Fruit fly (Drosophila melanogaster) whole organism, embryonic: ENCODE results near the gene dtn.
A peak's percentile ranks its signal among the peaks of the same experiment; 100 is the strongest.

ENCODE experiments used
- Aef1 ChIP-seq: fragments of 200-800 bp; sonication (Bioruptor generic); IDR thresholded peaks from 3 replicates; pipeline ENCODE4 v1.3.6; 2022; ENCODE audit warnings: missing biosample characterization, missing genetic modification characterization
- CG11560 ChIP-seq: fragments of 200-800 bp; sonication (Bioruptor generic); IDR thresholded peaks from 3 replicates; pipeline ENCODE4 v1.3.6; 2022; ENCODE audit warnings: missing biosample characterization, missing genetic modification characterization
- CG12659 ChIP-seq: fragments of 200-800 bp; sonication (Bioruptor generic); optimal IDR thresholded peaks from 3 replicates; lab custom pipeline; 2017; ENCODE audit warnings: mild to moderate bottlenecking, missing biosample characterization, missing genetic modification reagents, missing genetic modification characterization
- CG13287 ChIP-seq: fragments of 200-800 bp; sonication (Bioruptor generic); IDR thresholded peaks from 2 replicates; pipeline ENCODE4 v1.3.6; 2022; ENCODE audit warnings: missing biosample characterization, missing genetic modification characterization; ENCODE audit not compliant: partially characterized antibody
- CG15479 ChIP-seq: fragments of 200-800 bp; sonication (Bioruptor generic); optimal IDR thresholded peaks from 3 replicates; lab custom pipeline; 2019; ENCODE audit warnings: missing biosample characterization, mild to moderate bottlenecking, missing genetic modification characterization, moderate library complexity
- CG15514 ChIP-seq: fragments of 200-800 bp; sonication (Bioruptor generic); optimal IDR thresholded peaks from 3 replicates; lab custom pipeline; 2017; ENCODE audit warnings: missing biosample characterization, missing genetic modification characterization, mild to moderate bottlenecking, moderate library complexity, missing genetic modification reagents
- CG17385 ChIP-seq: fragments of 200-800 bp; sonication (Bioruptor generic); optimal IDR thresholded peaks from 3 replicates; lab custom pipeline; 2018; ENCODE audit warnings: missing biosample characterization, mild to moderate bottlenecking, missing genetic modification characterization
- CG18262 ChIP-seq: fragments of 200-800 bp; optimal IDR thresholded peaks from 3 replicates; lab custom pipeline; 2019; ENCODE audit warnings: missing biosample characterization, mild to moderate bottlenecking, missing genetic modification characterization, moderate library complexity
- CG2120 ChIP-seq: fragments of 200-800 bp; sonication (Bioruptor generic); optimal IDR thresholded peaks from 3 replicates; lab custom pipeline; 2016; ENCODE audit warnings: missing biosample characterization, missing genetic modification characterization
- CG2712 ChIP-seq: fragments of 200-800 bp; optimal IDR thresholded peaks from 3 replicates; lab custom pipeline; 2019; ENCODE audit warnings: missing biosample characterization, mild to moderate bottlenecking, missing genetic modification characterization, moderate library complexity
- CG32772 ChIP-seq: fragments of 200-800 bp; sonication (Bioruptor generic); IDR thresholded peaks from 2 replicates; pipeline ENCODE4 v1.3.6; 2022; ENCODE audit warnings: missing biosample characterization, missing genetic modification characterization
- CG3838 ChIP-seq: fragments of 200-800 bp; sonication (Bioruptor generic); optimal IDR thresholded peaks from 3 replicates; lab custom pipeline; 2016; ENCODE audit warnings: missing biosample characterization, missing genetic modification characterization
- CG42726 ChIP-seq: fragments of 200-800 bp; sonication (Bioruptor generic); IDR thresholded peaks from 2 replicates; pipeline ENCODE4 v1.3.6; 2022; ENCODE audit warnings: missing biosample characterization, missing genetic modification characterization; ENCODE audit not compliant: partially characterized antibody
- CG4617 ChIP-seq: fragments of 200-800 bp; sonication (Bioruptor generic); optimal IDR thresholded peaks from 3 replicates; lab custom pipeline; 2016; ENCODE audit warnings: missing biosample characterization, missing genetic modification characterization, borderline replicate concordance
- CG4707 ChIP-seq: fragments of 200-800 bp; sonication (Bioruptor generic); optimal IDR thresholded peaks from 2 replicates; lab custom pipeline; 2018; ENCODE audit warnings: missing biosample characterization, mild to moderate bottlenecking, missing genetic modification characterization, moderate library complexity
- CG6765 ChIP-seq: fragments of 200-800 bp; sonication (Bioruptor generic); optimal IDR thresholded peaks from 3 replicates; lab custom pipeline; 2017; ENCODE audit warnings: missing biosample characterization, mild to moderate bottlenecking, missing genetic modification characterization
- CG8765 ChIP-seq: fragments of 200-800 bp; sonication (Bioruptor generic); IDR thresholded peaks from 2 replicates; pipeline ENCODE4 v1.3.6; 2022; ENCODE audit warnings: missing biosample characterization, missing genetic modification characterization
- CG9797 ChIP-seq: fragments of 200-800 bp; sonication (Bioruptor generic); optimal IDR thresholded peaks from 3 replicates; lab custom pipeline; 2018; ENCODE audit warnings: missing biosample characterization, mild to moderate bottlenecking, missing genetic modification characterization
- D19A ChIP-seq: fragments of 200-800 bp; optimal IDR thresholded peaks from 3 replicates; lab custom pipeline; 2019; ENCODE audit warnings: missing biosample characterization, mild to moderate bottlenecking, missing genetic modification characterization, moderate library complexity
- Dp ChIP-seq: fragments of 200-800 bp; sonication (Bioruptor generic); optimal IDR thresholded peaks from 2 replicates; lab custom pipeline; 2018; ENCODE audit warnings: missing biosample characterization, mild to moderate bottlenecking, missing genetic modification characterization, moderate library complexity
- E2f2 ChIP-seq: fragments of 200-800 bp; sonication (Bioruptor generic); IDR thresholded peaks from 2 replicates; pipeline ENCODE4 v1.3.6; 2022; ENCODE audit warnings: missing biosample characterization, missing genetic modification characterization
- Ets97D ChIP-seq: fragments of 200-800 bp; sonication (Bioruptor generic); optimal IDR thresholded peaks from 3 replicates; lab custom pipeline; 2016; ENCODE audit warnings: missing biosample characterization, missing genetic modification characterization
- Fer1 ChIP-seq: fragments of 200-800 bp; sonication (Bioruptor generic); optimal IDR thresholded peaks from 2 replicates; lab custom pipeline; 2017; ENCODE audit warnings: missing biosample characterization, mild to moderate bottlenecking, missing genetic modification characterization
- MBD-R2 ChIP-seq: fragments of 200-800 bp; sonication (Bioruptor generic); IDR thresholded peaks from 2 replicates; pipeline ENCODE4 v1.3.6; 2022; ENCODE audit warnings: missing biosample characterization, missing genetic modification characterization
- MESR4 ChIP-seq: fragments of 200-800 bp; sonication (Bioruptor generic); optimal IDR thresholded peaks from 2 replicates; lab custom pipeline; 2018; ENCODE audit warnings: missing biosample characterization, mild to moderate bottlenecking, missing genetic modification characterization, moderate library complexity
- Med ChIP-seq: fragments of 200-800 bp; sonication (Bioruptor generic); peaks from one replicate; lab custom pipeline; 2016; ENCODE audit warnings: missing biosample characterization, missing genetic modification characterization, mild to moderate bottlenecking, inconsistent platforms, moderate library complexity
- Side ChIP-seq: fragments of 200-800 bp; sonication (Bioruptor generic); optimal IDR thresholded peaks from 2 replicates; lab custom pipeline; 2016; ENCODE audit warnings: missing biosample characterization, missing genetic modification characterization
- Sry-δ ChIP-seq: fragments of 200-800 bp; sonication (Bioruptor generic); optimal IDR thresholded peaks from 2 replicates; lab custom pipeline; 2016; ENCODE audit warnings: missing biosample characterization, missing genetic modification characterization
- Trl ChIP-seq, 3 experiments: fragments of >200 bp in 2 of 3; fragments of 200-800 bp in 1 of 3; sonication (Bioruptor generic) in 1 of 3; optimal IDR thresholded peaks; 2 replicates in 1 of 3; 3 replicates in 2 of 3; lab custom pipeline; 2016 to 2017; ENCODE audit warnings: missing biosample characterization in 1 of 3, missing genetic modification characterization in 1 of 3
- YL-1 ChIP-seq: fragments of 200-800 bp; sonication (Bioruptor generic); optimal IDR thresholded peaks from 3 replicates; lab custom pipeline; 2017; ENCODE audit warnings: missing biosample characterization, mild to moderate bottlenecking, missing genetic modification characterization
- bbx ChIP-seq: fragments of 200-800 bp; sonication (Bioruptor generic); IDR thresholded peaks from 2 replicates; pipeline ENCODE4 v1.3.6; 2022; ENCODE audit warnings: missing biosample characterization, missing genetic modification characterization; ENCODE audit not compliant: partially characterized antibody
- chinmo ChIP-seq: fragments of 200-800 bp; sonication (Bioruptor generic); IDR thresholded peaks from 4 replicates; pipeline ENCODE4 v1.3.6; 2022; ENCODE audit warnings: missing biosample characterization, missing genetic modification characterization; ENCODE audit not compliant: partially characterized antibody
- crol ChIP-seq: fragments of 200-800 bp; sonication (Bioruptor generic); IDR thresholded peaks from 2 replicates; pipeline ENCODE4 v1.3.6; 2022; ENCODE audit warnings: missing biosample characterization, missing genetic modification characterization
- ems ChIP-seq: fragments of 200-800 bp; sonication (Bioruptor generic); optimal IDR thresholded peaks from 3 replicates; lab custom pipeline; 2016; ENCODE audit warnings: missing biosample characterization, missing genetic modification characterization
- gfzf ChIP-seq: fragments of 200-800 bp; sonication (Bioruptor generic); optimal IDR thresholded peaks from 2 replicates; lab custom pipeline; 2016; ENCODE audit warnings: missing biosample characterization, mild to moderate bottlenecking, missing genetic modification characterization, moderate library complexity
- her ChIP-seq: fragments of 200-800 bp; sonication (Bioruptor generic); optimal IDR thresholded peaks from 2 replicates; lab custom pipeline; 2016; ENCODE audit warnings: missing biosample characterization, missing genetic modification characterization
- knrl ChIP-seq: fragments of 200-800 bp; sonication (Bioruptor generic); IDR thresholded peaks from 3 replicates; pipeline ENCODE4 v1.3.6; 2022; ENCODE audit warnings: missing biosample characterization, missing genetic modification characterization; ENCODE audit not compliant: partially characterized antibody
- lbe ChIP-seq: fragments of 200-800 bp; sonication (Bioruptor generic); optimal IDR thresholded peaks from 2 replicates; lab custom pipeline; 2016; ENCODE audit warnings: missing biosample characterization, mild to moderate bottlenecking, missing genetic modification characterization
- nerfin-1 ChIP-seq: fragments of 200-800 bp; sonication (Bioruptor generic); optimal IDR thresholded peaks from 3 replicates; lab custom pipeline; 2019; ENCODE audit warnings: missing biosample characterization, mild to moderate bottlenecking, missing genetic modification characterization, moderate library complexity
- pzg ChIP-seq: fragments of 200-800 bp; sonication (Bioruptor generic); optimal IDR thresholded peaks from 3 replicates; lab custom pipeline; 2018; ENCODE audit warnings: missing biosample characterization, mild to moderate bottlenecking, missing genetic modification characterization, moderate library complexity
- row ChIP-seq: fragments of 200-800 bp; sonication (Bioruptor generic); IDR thresholded peaks from 3 replicates; pipeline ENCODE4 v1.3.6; 2022; ENCODE audit warnings: missing biosample characterization, missing genetic modification characterization
- schlank ChIP-seq: fragments of 200-800 bp; sonication (Bioruptor generic); optimal IDR thresholded peaks from 2 replicates; lab custom pipeline; 2018; ENCODE audit warnings: missing biosample characterization, mild to moderate bottlenecking, missing genetic modification characterization
- sens ChIP-seq: fragments of 200-800 bp; sonication (Bioruptor generic); peaks from one replicate; lab custom pipeline; 2016; ENCODE audit warnings: missing biosample characterization, missing genetic modification characterization
- slou ChIP-seq: fragments of 200-800 bp; sonication (Bioruptor generic); optimal IDR thresholded peaks from 3 replicates; lab custom pipeline; 2016; ENCODE audit warnings: missing biosample characterization, missing genetic modification characterization
- stwl ChIP-seq: fragments of 200-800 bp; sonication (Bioruptor generic); optimal IDR thresholded peaks from 3 replicates; lab custom pipeline; 2018; ENCODE audit warnings: missing biosample characterization, mild to moderate bottlenecking, missing genetic modification characterization, moderate library complexity
- vvl ChIP-seq: fragments of 200-800 bp; sonication (Bioruptor generic); IDR thresholded peaks from 2 replicates; pipeline ENCODE4 v1.3.6; 2022; ENCODE audit warnings: missing biosample characterization, missing genetic modification characterization

dtn gene

DNA sequence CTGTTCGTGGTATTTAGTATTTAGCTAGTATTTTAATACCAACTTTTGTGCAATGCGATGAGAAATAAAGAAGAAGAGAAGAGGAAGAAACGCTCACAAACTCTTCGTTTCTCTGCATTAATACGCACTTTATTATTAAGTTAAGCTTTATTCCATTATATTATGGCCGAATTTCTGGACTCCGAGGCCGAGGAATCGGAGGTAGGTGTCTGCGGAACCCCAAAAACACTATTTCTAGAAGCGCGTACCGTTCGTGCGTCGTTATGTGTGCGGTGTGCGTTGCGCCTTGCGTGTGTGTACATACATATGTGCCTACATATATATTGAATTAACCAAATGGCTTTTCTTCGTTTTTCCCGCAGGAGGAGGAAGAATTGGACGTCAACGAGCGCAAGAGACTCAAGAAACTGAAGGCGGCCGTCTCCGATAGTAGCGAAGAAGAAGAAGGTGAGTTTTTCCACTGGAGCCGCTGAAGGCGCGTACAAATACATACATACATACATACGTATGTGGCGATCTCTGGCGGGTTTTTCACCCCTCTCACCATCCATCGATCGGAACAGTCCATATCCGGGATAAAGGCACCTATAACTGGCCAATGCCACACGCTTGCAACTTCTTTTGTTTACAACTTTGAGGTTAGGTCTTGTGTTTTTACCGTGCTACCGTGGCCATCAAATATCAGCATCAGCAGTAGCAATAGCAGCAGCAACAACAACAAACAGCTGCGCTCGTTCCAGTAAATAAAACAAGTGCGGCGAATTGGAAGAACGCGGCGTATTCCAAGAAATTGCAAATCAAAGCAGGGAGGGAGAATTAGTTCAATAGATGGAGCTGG lies 42.5 kb downstream of the dtn start, which contains the start of gene Spt6 (continued):
- 0 out of 4 replicates have a peak, but pooled peaks have one; percentile 68 for TF ChIP-seq chinmo (GFP tag; lab: Robert Waterston, UW)
- peak; percentile 96 for TF ChIP-seq CG17385
- TF ChIP-seq CG15479 (GFP tag; lab: Kevin White, UChicago) = peak; percentile 67
- no peak for TF ChIP-seq Aef1 (GFP tag; lab: Robert Waterston, UW)
- TF ChIP-seq crol (GFP tag; lab: Robert Waterston, UW) = peak; percentile 69
- no peak for TF ChIP-seq Ets97D (GFP tag; lab: Kevin White, UChicago)
- no peak for TF ChIP-seq Fer1

dm6 chrX:6276590-6276989 lies 51.1 kb downstream of the dtn start, which contains the start of gene CG3566:
Gene CG3566 (minus strand): TSS chrX:6276724.
- TF ChIP-seq CG4617 (GFP tag; lab: Kevin White, UChicago) (peak; percentile 5), Trl (optimal IDR thresholded peaks at IDR 0.05; lab: Kevin White, UChicago) (no peak), Trl (GFP tag; optimal IDR thresholded peaks at IDR 0.05; lab: Kevin White, UChicago) (no peak), ems (GFP tag; lab: Kevin White, UChicago) (peak; percentile 11), CG15514 (peak; percentile 17), slou (GFP tag; lab: Kevin White, UChicago) (no peak), CG32772 (GFP tag; lab: Robert Waterston, UW) (no peak), CG12659 (peak; percentile 25), MBD-R2 (GFP tag; lab: Robert Waterston, UW) (peak; percentile 82), E2f2 (GFP tag; lab: Robert Waterston, UW) (0 out of 2 replicates have a peak, but pooled peaks have one; percentile 13), Dp (GFP tag; lab: Kevin White, UChicago) (peak; percentile 3), row (peak; percentile 90), YL-1 (peak; percentile 59), sens (GFP tag; lab: Kevin White, UChicago) (peak; percentile 79), gfzf (peak; percentile 71), vvl (GFP tag; lab: Robert Waterston, UW) (peak; percentile 33; the same call in 1 of the 2 replicates), CG42726 (GFP tag; lab: Robert Waterston, UW) (0 out of 2 replicates have a peak, but pooled peaks have one; percentile 10), nerfin-1 (no peak), CG4707 (GFP tag; lab: Kevin White, UChicago) (no peak), Med (GFP tag; lab: Kevin White, UChicago) (peak; percentile 51), Fer1 (peak; percentile 6), knrl (GFP tag; lab: Robert Waterston, UW) (0 out of 3 replicates have a peak, but pooled peaks have one; percentile 12), stwl (tag; lab: Kevin White, UChicago) (peak; percentile 38), lbe (GFP tag; lab: Kevin White, UChicago) (peak; percentile 11), bbx (0 out of 2 replicates have a peak, but pooled peaks have one; percentile 16), CG8765 (no peak), MESR4 (GFP tag; lab: Kevin White, UChicago) (peak; percentile 55), pzg (GFP tag; lab: Kevin White, UChicago) (peak; percentile 59), Sry-δ (GFP tag; lab: Kevin White, UChicago) (no peak), CG2712 (peak; percentile 10), CG9797 (GFP tag; lab: Kevin White, UChicago) (peak; percentile 63), CG18262 (tag; lab: Kevin White, UChicago) (peak; percentile 4), CG2120 (GFP tag; lab: Kevin White, UChicago) (peak; percentile 0), CG6765 (no peak), CG3838 (GFP tag; lab: Kevin White, UChicago) (no peak), schlank (no peak), CG13287 (GFP tag; lab: Robert Waterston, UW) (peak; percentile 31), Side (GFP tag; lab: Kevin White, UChicago) (no peak), CG11560 (tag; lab: Robert Waterston, UW) (no peak), D19A (tag; lab: Kevin White, UChicago) (peak; percentile 66), her (no peak)
